Worm (Caenorhabditis elegans) whole organism, young adult: ENCODE measurements around the gene T16G12.4.

Source experiments
- T26A5.8 ChIP-seq: sonication (generic microtip); optimal IDR thresholded peaks from 2 replicates; lab custom pipeline; 2016; ENCODE audit warnings: missing genetic modification characterization, missing compliant biosample characterization
- attf-3 ChIP-seq: fragments of 200-800 bp; sonication (Bioruptor generic); conservative IDR thresholded peaks from 2 replicates; pipeline ENCODE4 v1.3.6; 2022; ENCODE audit warnings: missing genetic modification reagents, missing genetic modification characterization, missing compliant biosample characterization
- dpff-1 ChIP-seq: sonication (generic microtip); optimal IDR thresholded peaks from 2 replicates; lab custom pipeline; 2017; ENCODE audit warnings: mild to moderate bottlenecking, missing genetic modification characterization, missing compliant biosample characterization
- ets-4 ChIP-seq: fragments of 200-800 bp; sonication (Bioruptor generic); optimal IDR thresholded peaks from 2 replicates; lab custom pipeline; 2018; ENCODE audit warnings: mild to moderate bottlenecking, missing genetic modification characterization, missing compliant biosample characterization
- let-526 ChIP-seq: fragments of 200-800 bp; sonication (Bioruptor generic); IDR thresholded peaks from 2 replicates; pipeline ENCODE4 v1.3.6; 2022; ENCODE audit warnings: missing genetic modification reagents, missing genetic modification characterization, missing compliant biosample characterization
- nhr-90 ChIP-seq: sonication (generic microtip); optimal IDR thresholded peaks from 2 replicates; lab custom pipeline; 2016; ENCODE audit warnings: missing genotype, mild to moderate bottlenecking, missing genetic modification characterization, missing compliant biosample characterization
- pha-4 ChIP-seq: fragments of 150-350 bp; sonication (generic microtip); optimal IDR thresholded peaks from 2 replicates; lab custom pipeline; 2014; ENCODE audit warnings: missing biosample characterization, missing genetic modification reagents, missing genetic modification characterization
- repo-1 ChIP-seq: sonication (generic microtip); optimal IDR thresholded peaks from 2 replicates; lab custom pipeline; 2017; ENCODE audit warnings: mild to moderate bottlenecking, missing genetic modification characterization, missing compliant biosample characterization
- sea-2 ChIP-seq: fragments of 200-800 bp; sonication (Bioruptor generic); IDR thresholded peaks from 2 replicates; pipeline ENCODE4 v1.3.6; 2022; ENCODE audit warnings: missing genetic modification characterization, missing compliant biosample characterization
- sptf-2 ChIP-seq: fragments of 200-800 bp; sonication (Bioruptor generic); optimal IDR thresholded peaks from 2 replicates; lab custom pipeline; 2018; ENCODE audit warnings: mild to moderate bottlenecking, missing genetic modification characterization, missing compliant biosample characterization
- unc-130 ChIP-seq: sonication (generic microtip); optimal IDR thresholded peaks from 2 replicates; lab custom pipeline; 2016; ENCODE audit warnings: missing genetic modification reagents, missing genetic modification characterization, missing compliant biosample characterization
- unc-62 ChIP-seq: fragments of 150-350 bp; optimal IDR thresholded peaks from 2 replicates; lab custom pipeline; 2014; ENCODE audit warnings: missing biosample characterization, missing genetic modification reagents, missing genetic modification characterization

- TF ChIP-seq dpff-1 (tag; lab: Kevin White, UChicago) (no peak), ets-4 (GFP tag; lab: Kevin White, UChicago) (no peak), pha-4 (tag; lab: Kevin White, UChicago) (no peak), sptf-2 (GFP tag; lab: Kevin White, UChicago) (no peak), unc-62 (GFP tag; lab: Kevin White, UChicago) (no peak), let-526 (GFP tag; lab: Robert Waterston, UW) (no peak), repo-1 (tag; lab: Kevin White, UChicago) (no peak), sea-2 (GFP tag; lab: Robert Waterston, UW) (no peak), attf-3 (no peak), nhr-90 (tag; lab: Kevin White, UChicago) (no peak), unc-130 (no peak), T26A5.8 (tag; lab: Kevin White, UChicago) (no peak)
These were observed 31.6 kb upstream of the T16G12.4 start, which contains the start of gene ins-22 for ce11 chrIII:10025989-10026388.
